Fruit fly (Drosophila melanogaster) whole organism: ENCODE data around the gene Prosbeta2.

Source experiments
- Dll ChIP-seq: fragments of >200 bp; optimal IDR thresholded peaks from 2 replicates; lab custom pipeline; 2017
- EcR ChIP-seq, 2 experiments: fragments of >200 bp; optimal IDR thresholded peaks; 2 replicates each; lab custom pipeline; 2017; ENCODE audit warnings: missing biosample characterization in 2 of 2, missing genetic modification characterization in 2 of 2, missing genetic modification reagents in 2 of 2
- pan ChIP-seq: fragments of >200 bp; optimal IDR thresholded peaks from 2 replicates; lab custom pipeline; 2017
- psq ChIP-seq: fragments of >200 bp; optimal IDR thresholded peaks from 2 replicates; lab custom pipeline; 2017
- usp ChIP-seq: fragments of >200 bp; optimal IDR thresholded peaks from 2 replicates; lab custom pipeline; 2017; ENCODE audit warnings: missing biosample characterization, missing genetic modification characterization, mixed read lengths

DNA sequence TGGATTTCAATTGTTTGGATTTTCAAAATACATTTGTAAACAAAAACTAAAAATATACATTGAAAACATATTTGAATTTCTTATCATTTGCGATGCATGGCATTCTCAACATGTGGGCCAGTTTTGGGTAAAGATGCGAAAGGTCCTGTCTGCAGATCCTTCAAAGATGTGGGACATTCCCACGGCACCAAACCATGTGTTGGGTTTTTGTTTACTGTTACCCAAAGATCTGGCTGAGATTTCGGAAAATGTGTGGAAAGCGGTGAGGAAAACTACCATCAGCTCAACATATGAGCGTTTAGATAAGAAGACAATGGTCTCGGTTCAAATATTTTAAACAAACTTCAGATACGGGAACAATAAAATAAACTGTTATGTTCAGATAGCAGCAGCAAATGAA is 23.7 kb upstream of the Prosbeta2 start:
- TF ChIP-seq EcR (GFP tag; optimal IDR thresholded peaks at IDR 0.05; lab: Kevin White, UChicago) = no peak
- TF ChIP-seq Dll (lab: Kevin White, UChicago) = no peak
- no peak for TF ChIP-seq usp (GFP tag; lab: Kevin White, UChicago)
- TF ChIP-seq pan (lab: Kevin White, UChicago) = no peak
- TF ChIP-seq psq (lab: Kevin White, UChicago) = no peak
